Worm (Caenorhabditis elegans): ENCODE data around the gene clhm-1.

Gene clhm-1

ce11 chrII:6834582-6835058, 36.2 kb downstream of the clhm-1 start, which contains the start of gene egl-27:
Gene egl-27 (plus strand): TSS chrII:6835008.
- TF ChIP-seq lin-14 (GFP tag; optimal IDR thresholded peaks at IDR 0.05) (peak; percentile 19), ceh-63 (GFP tag; optimal IDR thresholded peaks at IDR 0.05) (no peak)

- TF ChIP-seq mep-1 (tag; optimal IDR thresholded peaks at IDR 0.05) (peak; percentile 60), hlh-17 (GFP tag; optimal IDR thresholded peaks at IDR 0.05; ENCODE audit: borderline replicate concordance) (no peak), zag-1 (tag; optimal IDR thresholded peaks at IDR 0.05) (no peak), xbp-1 (tag; optimal IDR thresholded peaks at IDR 0.05) (no peak), pax-3 (tag; optimal IDR thresholded peaks at IDR 0.05) (no peak), skn-1 (tag; optimal IDR thresholded peaks at IDR 0.05) (no peak), egl-27 (tag; optimal IDR thresholded peaks at IDR 0.05) (peak; percentile 64 to 69), grh-1 (GFP tag; IDR thresholded peaks at IDR 0.05) (no peak), fkh-4 (tag; optimal IDR thresholded peaks at IDR 0.05; ENCODE audit: borderline replicate concordance) (no peak), fkh-10 (GFP tag; optimal IDR thresholded peaks at IDR 0.05) (no peak), nhr-71 (tag; optimal IDR thresholded peaks at IDR 0.05) (peak; percentile 54), efl-1 (optimal IDR thresholded peaks at IDR 0.05) (no peak), efl-1 (GFP tag; optimal IDR thresholded peaks at IDR 0.05 in 1 of 2) (peak in 1 of 2 experiments; percentile 41), nhr-28 (tag; optimal IDR thresholded peaks at IDR 0.05) (no peak), unc-130 (tag; optimal IDR thresholded peaks at IDR 0.05) (no peak), nhr-20 (tag; optimal IDR thresholded peaks at IDR 0.05) (peak; percentile 65), nhr-85 (tag) (peak; percentile 72), nhr-47 (tag; optimal IDR thresholded peaks at IDR 0.05) (peak; percentile 27), ztf-11 (tag; optimal IDR thresholded peaks at IDR 0.05) (no peak), vab-15 (tag; optimal IDR thresholded peaks at IDR 0.05) (no peak), nhr-237 (tag; optimal IDR thresholded peaks at IDR 0.05) (no peak), dpl-1 (GFP tag; optimal IDR thresholded peaks at IDR 0.05) (no peak), pag-3 (tag; optimal IDR thresholded peaks at IDR 0.05; ENCODE audit: borderline replicate concordance, insufficient read depth) (no peak), nhr-77 (tag; optimal IDR thresholded peaks at IDR 0.05) (no peak), nhr-84 (tag; optimal IDR thresholded peaks at IDR 0.05) (no peak), jun-1 (tag; optimal IDR thresholded peaks at IDR 0.05) (peak; percentile 13), tlp-1 (tag; optimal IDR thresholded peaks at IDR 0.05) (no peak), sup-37 (GFP tag; optimal IDR thresholded peaks at IDR 0.05) (no peak), alr-1 (tag; optimal IDR thresholded peaks at IDR 0.05; ENCODE audit: borderline replicate concordance) (no peak), mef-2 (tag; optimal IDR thresholded peaks at IDR 0.05) (no peak), hpl-2 (GFP tag; optimal IDR thresholded peaks at IDR 0.05) (no peak), ets-5 (GFP tag; IDR thresholded peaks at IDR 0.05) (no peak), elt-3 (tag; optimal IDR thresholded peaks at IDR 0.05) (no peak), lin-13 (GFP tag; optimal IDR thresholded peaks at IDR 0.05) (no peak), sptf-1 (tag; optimal IDR thresholded peaks at IDR 0.05) (no peak), aha-1 (tag; optimal IDR thresholded peaks at IDR 0.05) (no peak), ces-1 (GFP tag; optimal IDR thresholded peaks at IDR 0.05) (no peak), aly-2 (tag; optimal IDR thresholded peaks at IDR 0.05) (no peak), unc-98 (GFP tag; IDR thresholded peaks at IDR 0.05) (no peak), elt-2 (tag; optimal IDR thresholded peaks at IDR 0.05) (peak; percentile 4), ceh-88 (GFP tag; IDR thresholded peaks at IDR 0.05) (no peak), nhr-90 (tag; optimal IDR thresholded peaks at IDR 0.05; ENCODE audit: poor library complexity) (no peak), ama-1 (optimal IDR thresholded peaks at IDR 0.05) (no peak), nhr-19 (GFP tag; conservative IDR thresholded peaks at IDR 0.05) (no peak), lin-15B (tag; optimal IDR thresholded peaks at IDR 0.05) (no peak), unc-86 (tag; optimal IDR thresholded peaks at IDR 0.05) (no peak), ztf-4 (tag; optimal IDR thresholded peaks at IDR 0.05) (no peak), blmp-1 (tag; optimal IDR thresholded peaks at IDR 0.05) (peak; percentile 55), ceh-90 (tag; optimal IDR thresholded peaks at IDR 0.05) (no peak)
These were observed 36.9 kb downstream of the clhm-1 start for ce11 chrII:6833781-6834339.
